Fruit fly (Drosophila melanogaster): ENCODE results near the gene Gos28.

The Gos28 gene

dm6 chr3R:18658945-18659642 lies 4.4 kb upstream of the Gos28 start, which contains the start of the genes CG31224 and CstF64:
Gene CG31224, minus strand, starts transcription at chr3R:18659309.
Gene CstF64, plus strand, starts transcription at chr3R:18659618.
- TF ChIP-seq psq (optimal IDR thresholded peaks at IDR 0.05) (no peak), Myc (optimal IDR thresholded peaks at IDR 0.05) (no peak), ttk (optimal IDR thresholded peaks at IDR 0.05) (no peak), Sin3A (optimal IDR thresholded peaks at IDR 0.05) (no peak), h (optimal IDR thresholded peaks at IDR 0.05) (no peak), insv (optimal IDR thresholded peaks at IDR 0.05) (no peak)

dm6 chr3R:18665061-18665460 lies 1.5 kb downstream of the Gos28 start, which contains the start of gene CG31231:
Gene CG31231, plus strand, starts transcription at chr3R:18665361.
- no peak for TF ChIP-seq insv (optimal IDR thresholded peaks at IDR 0.05)
- TF ChIP-seq Myc (optimal IDR thresholded peaks at IDR 0.05), result no peak
- no peak for TF ChIP-seq ttk (optimal IDR thresholded peaks at IDR 0.05)
- TF ChIP-seq h (optimal IDR thresholded peaks at IDR 0.05), result no peak
- TF ChIP-seq psq (optimal IDR thresholded peaks at IDR 0.05), result no peak
- TF ChIP-seq Sin3A (optimal IDR thresholded peaks at IDR 0.05), result no peak

DNA sequence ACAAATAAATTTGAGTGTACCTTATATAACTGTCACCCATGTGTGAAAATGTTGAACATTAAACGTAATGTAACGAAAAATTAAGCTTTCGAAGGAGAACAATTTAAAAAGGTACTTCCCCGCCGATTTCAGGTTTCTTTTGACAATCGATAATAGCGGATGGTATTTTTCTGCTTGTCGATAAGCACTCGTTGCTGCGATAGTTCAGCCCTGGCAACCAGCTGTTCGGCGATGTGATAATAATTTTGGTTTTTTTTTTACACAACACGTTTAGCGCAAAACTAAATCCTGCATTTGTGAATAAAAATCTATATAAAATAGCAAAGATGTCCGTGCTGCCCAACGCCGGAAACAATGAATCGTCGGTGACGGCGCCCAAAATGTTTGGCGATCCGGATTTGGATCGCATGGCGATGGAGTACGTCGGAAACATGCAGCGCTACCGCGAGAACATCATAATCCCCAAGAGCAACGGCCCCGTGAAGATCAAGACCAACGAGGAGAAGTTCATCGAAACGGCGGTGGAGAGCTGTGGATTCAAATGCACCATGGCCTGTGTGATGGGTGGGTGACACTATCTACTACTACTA lies 4.2 kb downstream of the Gos28 start, which contains the start of gene CG31229:
TSS of gene CG31229 (plus strand) at position 194 of the 590 bp plus-strand sequence.
- no peak for TF ChIP-seq insv (optimal IDR thresholded peaks at IDR 0.05)
- TF ChIP-seq psq (optimal IDR thresholded peaks at IDR 0.05), result no peak
- TF ChIP-seq Myc (optimal IDR thresholded peaks at IDR 0.05), result no peak
- no peak for TF ChIP-seq Sin3A (optimal IDR thresholded peaks at IDR 0.05)
- no peak for TF ChIP-seq ttk (optimal IDR thresholded peaks at IDR 0.05)
- TF ChIP-seq h (optimal IDR thresholded peaks at IDR 0.05), result no peak

- TF ChIP-seq Sin3A (optimal IDR thresholded peaks at IDR 0.05) (no peak), Myc (optimal IDR thresholded peaks at IDR 0.05) (no peak), ttk (optimal IDR thresholded peaks at IDR 0.05) (no peak)
Measured at dm6 chr3R:18669152-18669551, 5.6 kb downstream of the Gos28 start, which contains the start of gene CG7702. Gene CG7702, plus strand, starts transcription at chr3R:18669390.

DNA sequence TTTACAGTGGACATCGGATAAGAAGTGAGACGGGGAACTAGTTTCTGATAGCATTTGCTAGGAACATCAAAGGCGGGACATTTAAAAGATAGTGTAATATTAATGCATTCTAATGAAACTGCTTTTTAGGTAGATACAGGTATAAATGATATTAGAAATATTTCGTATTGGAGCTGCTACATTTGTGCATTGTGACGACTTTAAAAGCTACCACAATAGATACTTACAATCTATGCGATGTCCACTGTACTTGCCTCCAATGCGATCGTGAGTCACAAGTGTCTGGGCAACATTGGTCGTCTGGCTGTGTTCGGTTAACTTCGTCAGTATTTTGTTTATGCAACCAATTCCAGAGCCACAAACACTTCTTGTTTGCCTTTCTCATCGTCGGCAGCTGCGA lies 6.3 kb downstream of the Gos28 start:
- no peak for TF ChIP-seq psq (optimal IDR thresholded peaks at IDR 0.05)

- no peak for TF ChIP-seq Myc (optimal IDR thresholded peaks at IDR 0.05)
- no peak for TF ChIP-seq psq (optimal IDR thresholded peaks at IDR 0.05)
- TF ChIP-seq ttk (optimal IDR thresholded peaks at IDR 0.05), result no peak
- no peak for TF ChIP-seq h (optimal IDR thresholded peaks at IDR 0.05)
- no peak for TF ChIP-seq Sin3A (optimal IDR thresholded peaks at IDR 0.05)
- TF ChIP-seq insv (optimal IDR thresholded peaks at IDR 0.05), result no peak
Measured at dm6 chr3R:18670441-18671111, 7.0 kb downstream of the Gos28 start.

DNA sequence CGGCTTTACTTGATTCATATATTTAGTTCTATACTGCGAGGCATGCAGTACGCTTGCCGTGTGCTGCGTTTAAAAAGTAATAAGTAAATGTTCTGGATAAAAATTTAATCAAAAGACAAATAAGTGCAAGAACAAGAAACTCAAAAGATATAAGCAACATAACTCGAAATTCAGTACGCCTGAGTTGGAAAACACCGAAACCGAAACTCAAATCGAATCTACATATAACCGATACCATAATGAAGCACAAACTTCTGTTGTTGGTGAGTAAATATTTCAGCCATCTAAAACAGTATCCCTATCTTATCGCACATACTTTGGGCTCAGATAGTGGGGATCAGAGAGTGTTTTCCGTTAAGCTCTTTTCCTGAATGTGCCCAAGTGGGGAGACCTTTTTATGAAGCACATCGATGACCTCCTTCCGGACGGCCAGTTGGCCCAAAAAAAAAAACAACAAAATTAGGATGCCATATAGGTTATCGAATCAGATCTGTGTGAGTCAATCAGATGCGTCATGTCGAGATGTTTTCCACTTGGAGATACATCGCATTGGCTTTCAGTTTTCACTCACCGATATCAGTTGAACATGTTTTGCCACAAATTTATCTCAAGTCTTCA lies 7.7 kb downstream of the Gos28 start, which contains the start of gene CG31230:
TSS of gene CG31230 (plus strand) at position 568 of the 618 bp plus-strand sequence.
- TF ChIP-seq insv (optimal IDR thresholded peaks at IDR 0.05) (no peak), ttk (optimal IDR thresholded peaks at IDR 0.05) (no peak), Myc (optimal IDR thresholded peaks at IDR 0.05) (no peak), Sin3A (optimal IDR thresholded peaks at IDR 0.05) (no peak), psq (optimal IDR thresholded peaks at IDR 0.05) (no peak), h (optimal IDR thresholded peaks at IDR 0.05) (no peak)

DNA sequence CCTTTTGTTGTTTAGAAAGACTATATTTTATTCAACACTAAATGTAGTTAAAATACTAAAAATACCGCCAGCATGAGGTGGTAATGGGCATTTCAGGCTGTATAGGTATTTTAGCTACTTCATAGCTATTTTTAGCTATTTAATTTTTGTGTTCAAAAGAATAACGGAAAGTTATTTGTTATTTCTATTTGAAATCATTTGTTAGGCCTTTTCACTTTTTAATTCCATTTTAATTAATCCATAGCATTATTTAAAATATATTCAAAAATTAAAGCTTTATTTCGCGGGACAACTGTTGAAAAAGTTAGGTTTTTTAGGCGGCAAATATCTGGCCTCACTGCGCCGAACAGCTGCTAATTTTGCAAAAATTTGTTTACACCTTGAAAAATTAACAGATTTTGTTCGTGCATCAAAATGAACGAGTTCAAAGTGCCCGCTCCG lies 14.0 kb downstream of the Gos28 start, which contains the start of the genes dind and CG7706:
TSS of gene dind (minus strand) at position 40 of the 441 bp plus-strand sequence.
TSS of gene CG7706 (plus strand) at position 319 of the 441 bp plus-strand sequence.
- TF ChIP-seq Sin3A (optimal IDR thresholded peaks at IDR 0.05) (no peak), Myc (optimal IDR thresholded peaks at IDR 0.05) (no peak), psq (optimal IDR thresholded peaks at IDR 0.05) (no peak), h (optimal IDR thresholded peaks at IDR 0.05) (no peak), insv (optimal IDR thresholded peaks at IDR 0.05) (no peak), ttk (optimal IDR thresholded peaks at IDR 0.05) (no peak)

- TF ChIP-seq insv (optimal IDR thresholded peaks at IDR 0.05) (no peak), Myc (optimal IDR thresholded peaks at IDR 0.05) (no peak), Sin3A (optimal IDR thresholded peaks at IDR 0.05) (no peak), h (optimal IDR thresholded peaks at IDR 0.05) (no peak), ttk (optimal IDR thresholded peaks at IDR 0.05) (no peak), psq (optimal IDR thresholded peaks at IDR 0.05) (no peak)
Measured at dm6 chr3R:18680332-18680731, 16.8 kb downstream of the Gos28 start, which contains the start of the genes CG46318 and ChT. Gene CG46318, plus strand, starts transcription at chr3R:18680604. Gene ChT, plus strand, starts transcription at chr3R:18680604.

DNA sequence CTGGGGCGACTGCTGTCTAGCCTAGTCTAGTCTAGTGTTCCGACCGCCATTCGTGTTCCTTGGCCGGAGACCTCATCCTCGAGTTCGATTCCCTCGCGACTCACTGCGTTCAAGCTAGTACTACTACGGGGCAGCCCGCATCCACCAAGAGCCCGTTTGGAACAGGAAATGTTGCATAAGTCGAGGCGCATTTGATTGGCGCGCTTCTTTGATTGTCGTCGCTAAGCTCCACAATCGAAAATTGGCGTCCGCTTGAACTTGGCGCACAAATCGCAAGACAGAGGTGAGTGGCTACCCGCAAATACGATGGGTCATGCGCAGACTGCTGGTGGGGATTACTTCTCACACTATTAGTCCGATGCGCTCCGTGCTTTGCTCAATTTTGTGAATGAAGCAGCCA lies 17.5 kb downstream of the Gos28 start:
- TF ChIP-seq insv (optimal IDR thresholded peaks at IDR 0.05) (no peak), h (optimal IDR thresholded peaks at IDR 0.05) (no peak), Myc (optimal IDR thresholded peaks at IDR 0.05) (no peak), Sin3A (optimal IDR thresholded peaks at IDR 0.05) (no peak), psq (optimal IDR thresholded peaks at IDR 0.05) (no peak), ttk (optimal IDR thresholded peaks at IDR 0.05) (no peak)

DNA sequence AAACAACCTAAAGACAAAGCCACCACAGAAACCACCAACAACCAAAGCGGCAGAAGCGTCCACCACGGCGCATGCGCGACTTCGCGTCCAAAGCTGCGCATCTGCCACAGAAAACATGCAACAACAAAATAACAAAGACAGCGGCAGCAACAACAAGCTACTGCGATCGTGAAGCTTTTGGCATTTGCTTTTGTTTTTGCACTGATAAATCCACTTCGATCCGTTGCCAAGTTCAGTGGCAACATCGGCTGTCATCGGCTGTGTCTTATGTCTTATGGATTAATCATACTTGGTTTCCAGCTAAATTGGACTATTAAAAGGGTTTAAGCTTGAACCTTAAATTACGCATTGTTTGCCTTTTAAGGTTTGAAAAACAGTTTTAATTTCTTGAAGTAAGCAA lies 29.1 kb downstream of the Gos28 start, which contains the start of gene Muc91C:
TSS of gene Muc91C (minus strand) at position 101 of the 400 bp plus-strand sequence.
- TF ChIP-seq Myc (optimal IDR thresholded peaks at IDR 0.05) (no peak), h (optimal IDR thresholded peaks at IDR 0.05) (no peak), Sin3A (optimal IDR thresholded peaks at IDR 0.05) (no peak), insv (optimal IDR thresholded peaks at IDR 0.05) (no peak), psq (optimal IDR thresholded peaks at IDR 0.05) (no peak), ttk (optimal IDR thresholded peaks at IDR 0.05) (no peak)

All from Kc167 (cell line).